Worm (Caenorhabditis elegans): Measurements from ENCODE around the gene henn-1.

- TF ChIP-seq jun-1 (tag; optimal IDR thresholded peaks at IDR 0.05): no peak
- TF ChIP-seq unc-62 (GFP tag; optimal IDR thresholded peaks at IDR 0.05): no peak
- TF ChIP-seq pqm-1 (tag; optimal IDR thresholded peaks at IDR 0.05): no peak
- TF ChIP-seq aly-2 (tag; optimal IDR thresholded peaks at IDR 0.05): no peak
- TF ChIP-seq ama-1 (optimal IDR thresholded peaks at IDR 0.05): no peak
- TF ChIP-seq nhr-76 (tag; optimal IDR thresholded peaks at IDR 0.05): no peak
- TF ChIP-seq skn-1 (tag; optimal IDR thresholded peaks at IDR 0.05): no peak
- no peak for TF ChIP-seq unc-39 (tag; optimal IDR thresholded peaks at IDR 0.05)
- no peak for TF ChIP-seq lin-39 (tag; optimal IDR thresholded peaks at IDR 0.05)
These were observed 7.7 kb upstream of the henn-1 start, which contains the start of gene mob-4 for ce11 chrIII:8224769-8225168.

Measured in whole organism, L3 larva.